Fruit fly (Drosophila melanogaster) whole organism, embryonic: ENCODE results near the gene Dbx.

Experiments
- Ada2b ChIP-seq: fragments of 200-800 bp; sonication (Bioruptor generic); IDR thresholded peaks from 2 replicates; pipeline ENCODE4 v1.3.6; 2022; ENCODE audit warnings: missing biosample characterization, missing genetic modification characterization
- Asciz ChIP-seq: fragments of 200-800 bp; sonication (Bioruptor generic); optimal IDR thresholded peaks from 2 replicates; lab custom pipeline; 2017; ENCODE audit warnings: missing biosample characterization, mild to moderate bottlenecking, missing genetic modification characterization, missing genetic modification reagents
- CG10147 ChIP-seq: fragments of 200-800 bp; sonication (Bioruptor generic); optimal IDR thresholded peaks from 2 replicates; lab custom pipeline; 2019; ENCODE audit warnings: missing biosample characterization, mild to moderate bottlenecking, missing genetic modification characterization, moderate library complexity
- CG10267 ChIP-seq: fragments of 200-800 bp; sonication (Bioruptor generic); optimal IDR thresholded peaks from 2 replicates; lab custom pipeline; 2018; ENCODE audit warnings: missing biosample characterization, mild to moderate bottlenecking, missing genetic modification characterization, moderate library complexity
- CG10274 ChIP-seq: fragments of 200-800 bp; sonication (Bioruptor generic); optimal IDR thresholded peaks from 3 replicates; lab custom pipeline; 2017; ENCODE audit warnings: missing biosample characterization, mild to moderate bottlenecking, missing genetic modification characterization
- CG10431 ChIP-seq: fragments of 200-800 bp; sonication (Bioruptor generic); optimal IDR thresholded peaks from 3 replicates; lab custom pipeline; 2018; ENCODE audit warnings: missing biosample characterization, mild to moderate bottlenecking, missing genetic modification characterization
- CG11398 ChIP-seq: fragments of 200-800 bp; sonication (Bioruptor generic); optimal IDR thresholded peaks from 2 replicates; lab custom pipeline; 2016; ENCODE audit warnings: missing biosample characterization, missing genetic modification characterization
- CG12236 ChIP-seq: fragments of 200-800 bp; sonication (Bioruptor generic); optimal IDR thresholded peaks from 2 replicates; lab custom pipeline; 2016; ENCODE audit warnings: missing biosample characterization, missing genetic modification characterization
- CG13287 ChIP-seq: fragments of 200-800 bp; sonication (Bioruptor generic); IDR thresholded peaks from 2 replicates; pipeline ENCODE4 v1.3.6; 2022; ENCODE audit warnings: missing biosample characterization, missing genetic modification characterization; ENCODE audit not compliant: partially characterized antibody
- CG15011 ChIP-seq: fragments of 200-800 bp; sonication (Bioruptor generic); optimal IDR thresholded peaks from 3 replicates; lab custom pipeline; 2018; ENCODE audit warnings: missing biosample characterization, mild to moderate bottlenecking, missing genetic modification characterization
- CG15479 ChIP-seq: fragments of 200-800 bp; sonication (Bioruptor generic); optimal IDR thresholded peaks from 3 replicates; lab custom pipeline; 2019; ENCODE audit warnings: missing biosample characterization, mild to moderate bottlenecking, missing genetic modification characterization, moderate library complexity
- CG1603 ChIP-seq: fragments of 200-800 bp; sonication (Bioruptor generic); optimal IDR thresholded peaks from 2 replicates; lab custom pipeline; 2019; ENCODE audit warnings: missing biosample characterization, mild to moderate bottlenecking, missing genetic modification characterization, moderate library complexity
- CG17328 ChIP-seq: fragments of 200-800 bp; sonication (Bioruptor generic); IDR thresholded peaks from 2 replicates; pipeline ENCODE4 v1.3.6; 2022; ENCODE audit warnings: missing biosample characterization, missing genetic modification characterization
- CG17912 ChIP-seq: fragments of 200-800 bp; sonication (Bioruptor generic); optimal IDR thresholded peaks from 2 replicates; lab custom pipeline; 2018; ENCODE audit warnings: missing biosample characterization, mild to moderate bottlenecking, missing genetic modification characterization
- CG2875 ChIP-seq: fragments of 200-800 bp; sonication (Bioruptor generic); optimal IDR thresholded peaks from 2 replicates; lab custom pipeline; 2017; ENCODE audit warnings: missing biosample characterization, mild to moderate bottlenecking, missing genetic modification characterization, missing genetic modification reagents
- CG34224 ChIP-seq: fragments of 200-800 bp; sonication (Bioruptor generic); IDR thresholded peaks from 3 replicates; pipeline ENCODE4 v1.3.6; 2022; ENCODE audit warnings: missing biosample characterization, missing genetic modification characterization; ENCODE audit not compliant: partially characterized antibody
- CG3726 ChIP-seq: fragments of 200-800 bp; sonication (Bioruptor generic); IDR thresholded peaks from 3 replicates; pipeline ENCODE4, ENCODE4 v1.3.6; 2022; ENCODE audit warnings: missing biosample characterization, missing genetic modification characterization
- CG6791 ChIP-seq: fragments of 200-800 bp; sonication (Bioruptor generic); IDR thresholded peaks from 3 replicates; pipeline ENCODE4 v1.3.6; 2022; ENCODE audit warnings: missing biosample characterization, missing genetic modification characterization; ENCODE audit not compliant: partially characterized antibody
- CG6854 ChIP-seq: fragments of 200-800 bp; sonication (Bioruptor generic); optimal IDR thresholded peaks from 3 replicates; lab custom pipeline; 2017; ENCODE audit warnings: missing biosample characterization, mild to moderate bottlenecking, missing genetic modification characterization
- CG9215 ChIP-seq: fragments of 200-800 bp; sonication (Bioruptor generic); IDR thresholded peaks from 2 replicates; pipeline ENCODE4 v1.3.6; 2022; ENCODE audit warnings: missing biosample characterization, missing genetic modification characterization
- CG9609 ChIP-seq: fragments of 200-800 bp; sonication (Bioruptor generic); optimal IDR thresholded peaks from 3 replicates; lab custom pipeline; 2016; ENCODE audit warnings: missing biosample characterization, missing genetic modification characterization
- CG9817 ChIP-seq: fragments of 200-800 bp; sonication (Bioruptor generic); optimal IDR thresholded peaks from 2 replicates; lab custom pipeline; 2018; ENCODE audit warnings: missing biosample characterization, mild to moderate bottlenecking, missing genetic modification characterization, moderate library complexity
- CoRest ChIP-seq: fragments of 200-800 bp; sonication (Bioruptor generic); optimal IDR thresholded peaks from 3 replicates; lab custom pipeline; 2018; ENCODE audit warnings: missing biosample characterization, mild to moderate bottlenecking, missing genetic modification characterization, moderate library complexity
- Deaf1 ChIP-seq: fragments of 200-800 bp; optimal IDR thresholded peaks from 3 replicates; lab custom pipeline; 2019; ENCODE audit warnings: missing biosample characterization, mild to moderate bottlenecking, missing genetic modification characterization, moderate library complexity
- Drgx ChIP-seq: fragments of 200-800 bp; sonication (Bioruptor generic); IDR thresholded peaks from 2 replicates; pipeline ENCODE4 v1.3.6; 2022; ENCODE audit warnings: missing biosample characterization, missing genetic modification characterization
- ERR ChIP-seq: fragments of 200-800 bp; sonication (Bioruptor generic); optimal IDR thresholded peaks from 2 replicates; lab custom pipeline; 2016; ENCODE audit warnings: missing biosample characterization, missing genetic modification characterization
- Gsc ChIP-seq: fragments of 200-800 bp; sonication (Bioruptor generic); IDR thresholded peaks from 2 replicates; pipeline ENCODE4 v1.3.6; 2022; ENCODE audit warnings: missing biosample characterization, missing genetic modification characterization
- HHEX ChIP-seq: fragments of 200-800 bp; sonication (Bioruptor generic); optimal IDR thresholded peaks from 3 replicates; lab custom pipeline; 2017; ENCODE audit warnings: missing biosample characterization, mild to moderate bottlenecking, missing genetic modification characterization, missing genetic modification reagents
- Hmr ChIP-seq: fragments of 200-800 bp; sonication (Bioruptor generic); optimal IDR thresholded peaks from 3 replicates; lab custom pipeline; 2017; ENCODE audit warnings: mild to moderate bottlenecking, missing biosample characterization, missing genetic modification reagents, missing genetic modification characterization
- Lhr ChIP-seq: fragments of 200-800 bp; sonication (Bioruptor generic); optimal IDR thresholded peaks from 3 replicates; lab custom pipeline; 2017; ENCODE audit warnings: mild to moderate bottlenecking, missing biosample characterization, missing genetic modification reagents, missing genetic modification characterization
- Myb ChIP-seq: fragments of 200-800 bp; sonication (Bioruptor generic); optimal IDR thresholded peaks from 2 replicates; lab custom pipeline; 2016; ENCODE audit warnings: missing biosample characterization, missing genetic modification characterization
- Optix ChIP-seq: fragments of 200-800 bp; sonication (Bioruptor generic); IDR thresholded peaks from 3 replicates; pipeline ENCODE4 v1.3.6; 2022; ENCODE audit warnings: missing biosample characterization, missing genetic modification characterization
- Sin3A ChIP-seq: fragments of >200 bp; optimal IDR thresholded peaks from 2 replicates; lab custom pipeline; 2018
- TFAM ChIP-seq: fragments of 200-800 bp; sonication (Bioruptor generic); optimal IDR thresholded peaks from 2 replicates; lab custom pipeline; 2017; ENCODE audit warnings: missing biosample characterization, missing genetic modification characterization, inconsistent platforms
- YL-1 ChIP-seq: fragments of 200-800 bp; sonication (Bioruptor generic); optimal IDR thresholded peaks from 3 replicates; lab custom pipeline; 2017; ENCODE audit warnings: missing biosample characterization, mild to moderate bottlenecking, missing genetic modification characterization
- ab ChIP-seq: fragments of 200-800 bp; sonication (Bioruptor generic); optimal IDR thresholded peaks from 2 replicates; lab custom pipeline; 2016; ENCODE audit warnings: missing biosample characterization, missing genetic modification characterization
- al ChIP-seq: fragments of 200-800 bp; sonication (Bioruptor generic); IDR thresholded peaks from 2 replicates; pipeline ENCODE4 v1.3.6; 2022; ENCODE audit warnings: missing biosample characterization, missing genetic modification characterization
- cg ChIP-seq: fragments of 200-800 bp; sonication (Bioruptor generic); optimal IDR thresholded peaks from 3 replicates; lab custom pipeline; 2019; ENCODE audit warnings: missing biosample characterization, mild to moderate bottlenecking, missing genetic modification characterization, moderate library complexity
- ftz-f1 ChIP-seq: fragments of 200-800 bp; sonication (Bioruptor generic); optimal IDR thresholded peaks from 2 replicates; lab custom pipeline; 2016; ENCODE audit warnings: missing biosample characterization, missing genetic modification characterization
- inv ChIP-seq: fragments of 200-800 bp; sonication (Bioruptor generic); IDR thresholded peaks from 2 replicates; pipeline ENCODE4 v1.3.6; 2022; ENCODE audit warnings: missing biosample characterization, missing genetic modification characterization; ENCODE audit not compliant: partially characterized antibody
- jumu ChIP-seq: fragments of 200-800 bp; sonication (Bioruptor generic); optimal IDR thresholded peaks from 3 replicates; lab custom pipeline; 2016; ENCODE audit warnings: missing biosample characterization, missing genetic modification characterization
- kah ChIP-seq: fragments of 200-800 bp; sonication (Bioruptor generic); optimal IDR thresholded peaks from 2 replicates; lab custom pipeline; 2018; ENCODE audit warnings: missing biosample characterization, mild to moderate bottlenecking, missing genetic modification characterization
- kni ChIP-seq: fragments of 200-800 bp; sonication (Bioruptor generic); optimal IDR thresholded peaks from 3 replicates; lab custom pipeline; 2017; ENCODE audit warnings: mild to moderate bottlenecking, missing biosample characterization, missing genetic modification reagents, missing genetic modification characterization
- pnt ChIP-seq: fragments of 200-800 bp; sonication (Bioruptor generic); optimal IDR thresholded peaks from 3 replicates; lab custom pipeline; 2016; ENCODE audit warnings: missing biosample characterization, missing genetic modification characterization
- pzg ChIP-seq: fragments of 200-800 bp; sonication (Bioruptor generic); optimal IDR thresholded peaks from 3 replicates; lab custom pipeline; 2018; ENCODE audit warnings: missing biosample characterization, mild to moderate bottlenecking, missing genetic modification characterization, moderate library complexity
- run ChIP-seq: fragments of 200-800 bp; sonication (Bioruptor generic); optimal IDR thresholded peaks from 3 replicates; lab custom pipeline; 2018; ENCODE audit warnings: missing biosample characterization, mild to moderate bottlenecking, missing genetic modification characterization
- sens-2 ChIP-seq: fragments of 200-800 bp; sonication (Bioruptor generic); IDR thresholded peaks from 2 replicates; pipeline ENCODE4 v1.3.6; 2022; ENCODE audit warnings: missing biosample characterization, missing genetic modification characterization
- slou ChIP-seq: fragments of 200-800 bp; sonication (Bioruptor generic); optimal IDR thresholded peaks from 3 replicates; lab custom pipeline; 2016; ENCODE audit warnings: missing biosample characterization, missing genetic modification characterization
- ssp ChIP-seq: fragments of 200-800 bp; sonication (Bioruptor generic); IDR thresholded peaks from 2 replicates; pipeline ENCODE4 v1.3.6; 2022; ENCODE audit warnings: missing biosample characterization, missing genetic modification characterization
- stc ChIP-seq: fragments of 200-800 bp; sonication (Bioruptor generic); IDR thresholded peaks from 2 replicates; pipeline ENCODE4 v1.3.6; 2022; ENCODE audit warnings: missing biosample characterization, missing genetic modification characterization
- toy ChIP-seq: fragments of 200-800 bp; sonication (Bioruptor generic); IDR thresholded peaks from 2 replicates; pipeline ENCODE4 v1.3.6; 2022; ENCODE audit warnings: missing biosample characterization, missing genetic modification characterization

The Dbx gene

DNA sequence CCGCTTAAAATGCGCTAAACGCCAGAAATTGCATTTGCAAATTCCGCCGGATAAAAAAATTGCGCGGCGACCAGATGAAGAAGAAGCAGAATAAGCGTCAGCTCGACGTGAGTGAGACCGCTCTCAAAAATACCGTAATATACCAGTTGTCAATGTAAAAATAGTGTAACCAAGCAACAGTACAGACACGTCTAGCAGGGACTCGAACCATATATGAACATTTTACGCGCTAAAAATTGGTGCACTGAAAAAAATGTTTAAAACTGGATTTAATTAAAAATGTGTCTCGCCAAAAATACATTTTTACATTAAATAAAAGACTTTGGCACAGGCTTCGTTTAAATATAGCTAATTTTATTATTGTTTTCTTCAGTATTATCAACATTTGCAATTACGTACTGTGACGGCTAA, 44.9 kb upstream of the Dbx start, which contains the start of gene dre4 (continued):
- peak; percentile 57 for TF ChIP-seq run (tag; lab: Kevin White, UChicago)
- peak; percentile 27 for TF ChIP-seq CG15011 (GFP tag; lab: Kevin White, UChicago)
- peak; percentile 60 for TF ChIP-seq Sin3A (lab: Kevin White, UChicago)
- TF ChIP-seq YL-1, result peak; percentile 68
- TF ChIP-seq CG9817 (tag; lab: Kevin White, UChicago), result peak; percentile 24
- TF ChIP-seq Gsc (GFP tag; lab: Robert Waterston, UW), result no peak
- peak; percentile 66 for TF ChIP-seq CoRest (tag; lab: Kevin White, UChicago)
- peak; percentile 65 for TF ChIP-seq CG2875
- TF ChIP-seq CG10147 (GFP tag; lab: Kevin White, UChicago), result peak; percentile 66
- TF ChIP-seq Drgx (GFP tag; lab: Robert Waterston, UW), result peak; percentile 57
- TF ChIP-seq ftz-f1 (GFP tag; lab: Kevin White, UChicago), result peak; percentile 20
- TF ChIP-seq CG10431, result no peak
- TF ChIP-seq CG1603, result peak; percentile 83
- TF ChIP-seq CG13287 (GFP tag; lab: Robert Waterston, UW), result peak; percentile 66
- peak; percentile 26 for TF ChIP-seq CG11398 (GFP tag; lab: Kevin White, UChicago)
- TF ChIP-seq CG10267, result peak; percentile 66
- TF ChIP-seq CG6854 (GFP tag; lab: Kevin White, UChicago), result no peak
- TF ChIP-seq CG9609 (GFP tag; lab: Kevin White, UChicago), result peak; percentile 71
- TF ChIP-seq sens-2, result peak; percentile 32; the same call in 1 of the 2 replicates
- no peak for TF ChIP-seq Optix (GFP tag; lab: Robert Waterston, UW)
- peak; percentile 53 for TF ChIP-seq al
- peak; percentile 73 for TF ChIP-seq Myb (GFP tag; lab: Kevin White, UChicago)
- TF ChIP-seq toy, result no peak
- peak; percentile 40; the same call in 1 of the 2 replicates for TF ChIP-seq Ada2b (GFP tag; lab: Robert Waterston, UW)
- TF ChIP-seq jumu (GFP tag; lab: Kevin White, UChicago), result peak; percentile 75
- TF ChIP-seq cg, result no peak
- peak; percentile 64 for TF ChIP-seq HHEX (GFP tag; lab: Kevin White, UChicago)
- peak; percentile 45 for TF ChIP-seq pnt (GFP tag; lab: Kevin White, UChicago)
- no peak for TF ChIP-seq kni
- peak; percentile 93 for TF ChIP-seq Lhr (GFP tag; lab: Kevin White, UChicago)
- TF ChIP-seq CG3726, result 0 out of 3 replicates have a peak, but pooled peaks have one; percentile 29
- TF ChIP-seq TFAM, result no peak
- TF ChIP-seq CG15479 (GFP tag; lab: Kevin White, UChicago), result peak; percentile 73
- TF ChIP-seq Hmr (GFP tag; lab: Kevin White, UChicago), result peak; percentile 86
- TF ChIP-seq CG6791 (GFP tag; lab: Robert Waterston, UW), result no peak
- TF ChIP-seq slou (GFP tag; lab: Kevin White, UChicago), result peak; percentile 54
- TF ChIP-seq CG12236 (GFP tag; lab: Kevin White, UChicago), result peak; percentile 27
- TF ChIP-seq CG17328, result peak; percentile 69
- TF ChIP-seq Asciz (GFP tag; lab: Kevin White, UChicago), result peak; percentile 62
- no peak for TF ChIP-seq kah
- peak; percentile 56 for TF ChIP-seq ssp (GFP tag; lab: Robert Waterston, UW)
- TF ChIP-seq ERR (GFP tag; lab: Kevin White, UChicago), result peak; percentile 34
- TF ChIP-seq CG10274 (GFP tag; lab: Kevin White, UChicago), result no peak
- TF ChIP-seq CG34224, result no peak
- TF ChIP-seq Deaf1 (tag; lab: Kevin White, UChicago), result no peak
- TF ChIP-seq ab, result peak; percentile 40
- peak; percentile 97 for TF ChIP-seq pzg (GFP tag; lab: Kevin White, UChicago)
- TF ChIP-seq CG17912 (GFP tag; lab: Kevin White, UChicago), result no peak
- TF ChIP-seq CG9215 (GFP tag; lab: Robert Waterston, UW), result peak; percentile 32; the same call in 1 of the 2 replicates
- no peak for TF ChIP-seq inv
- peak; percentile 45; the same call in 1 of the 2 replicates for TF ChIP-seq stc
